Worm (Caenorhabditis elegans): Measurements from ENCODE around the gene nkat-1.

ce11 chrX:14145634-14146033 lies 5.7 kb upstream of the nkat-1 start:
- TF ChIP-seq flt-1 (GFP tag; IDR thresholded peaks at IDR 0.05) (no peak), hmbx-1 (tag; optimal IDR thresholded peaks at IDR 0.05) (no peak), ceh-13 (GFP tag; optimal IDR thresholded peaks at IDR 0.05) (no peak), tbx-11 (GFP tag; IDR thresholded peaks at IDR 0.05) (no peak), ama-1 (optimal IDR thresholded peaks at IDR 0.05) (no peak), ets-7 (tag; optimal IDR thresholded peaks at IDR 0.05) (no peak), hmg-4 (GFP tag; optimal IDR thresholded peaks at IDR 0.05) (no peak), F13C5.2 (tag; optimal IDR thresholded peaks at IDR 0.05) (no peak), B0310.2 (tag; optimal IDR thresholded peaks at IDR 0.05) (no peak), tra-4 (tag; optimal IDR thresholded peaks at IDR 0.05) (no peak)
